Fruit fly (Drosophila melanogaster): ENCODE results near the gene PIG-P.
A peak's percentile ranks its signal among the peaks of the same experiment; 100 is the strongest.

Gene PIG-P

dm6 chr3R:26052150-26052908 is 5.7 kb downstream of the PIG-P start, which contains the start of the genes Exo84 and Vps2 (continued):
- TF ChIP-seq abd-A (tag; optimal IDR thresholded peaks at IDR 0.05) (no peak), Pdp1 (GFP tag; optimal IDR thresholded peaks at IDR 0.05) (peak in 1 of 2 experiments; percentile 68), CG9215 (GFP tag; IDR thresholded peaks at IDR 0.05) (peak; percentile 67), fu2 (GFP tag; optimal IDR thresholded peaks at IDR 0.05) (peak; percentile 14), Drgx (GFP tag; IDR thresholded peaks at IDR 0.05) (no peak), vvl (GFP tag; IDR thresholded peaks at IDR 0.05) (peak; percentile 13; the same call in 1 of the 2 replicates), CG30403 (GFP tag; optimal IDR thresholded peaks at IDR 0.05) (peak; percentile 78), H2.0 (GFP tag; IDR thresholded peaks at IDR 0.05) (0 out of 2 replicates have a peak, but pooled peaks have one; percentile 32), disco-r (GFP tag; optimal IDR thresholded peaks at IDR 0.05) (no peak), Doc2 (GFP tag; IDR thresholded peaks at IDR 0.05) (no peak), CG18599 (GFP tag; optimal IDR thresholded peaks at IDR 0.05) (no peak), slp2 (GFP tag; optimal IDR thresholded peaks at IDR 0.05) (no peak), CG3407 (GFP tag; optimal IDR thresholded peaks at IDR 0.05) (no peak), emc (GFP tag; optimal IDR thresholded peaks at IDR 0.05) (no peak), kah (GFP tag; optimal IDR thresholded peaks at IDR 0.05) (peak; percentile 87), insv (GFP tag; optimal IDR thresholded peaks at IDR 0.05) (peak; percentile 30 to 93), twi (tag; optimal IDR thresholded peaks at IDR 0.05) (peak; percentile 43), CG11695 (GFP tag; IDR thresholded peaks at IDR 0.05) (no peak), prd (optimal IDR thresholded peaks at IDR 0.05) (no peak), prd (GFP tag; IDR thresholded peaks at IDR 0.05) (peak; percentile 68; the same call in 1 of the 3 replicates), sd (tag; optimal IDR thresholded peaks at IDR 0.05) (peak; percentile 58), NFAT (GFP tag; IDR thresholded peaks at IDR 0.05) (peak; percentile 26; the same call in 1 of the 2 replicates), CG3847 (GFP tag; IDR thresholded peaks at IDR 0.05) (peak; percentile 53; the same call in 1 of the 2 replicates), Neu2 (GFP tag; optimal IDR thresholded peaks at IDR 0.05; ENCODE audit: borderline replicate concordance) (no peak), CG32767 (GFP tag; IDR thresholded peaks at IDR 0.05) (no peak), Ets65A (GFP tag) (peak; percentile 89), D19B (GFP tag; optimal IDR thresholded peaks at IDR 0.05) (peak; percentile 20), odd (GFP tag; optimal IDR thresholded peaks at IDR 0.05) (no peak), cato (GFP tag; optimal IDR thresholded peaks at IDR 0.05; ENCODE audit: borderline replicate concordance) (peak; percentile 45), Atf-2 (GFP tag; optimal IDR thresholded peaks at IDR 0.05) (peak; percentile 14), zen2 (GFP tag; IDR thresholded peaks at IDR 0.05; ENCODE audit: partially characterized antibody) (no peak), Poxn (GFP tag; IDR thresholded peaks at IDR 0.05) (no peak), CG7963 (GFP tag; IDR thresholded peaks at IDR 0.05; ENCODE audit: partially characterized antibody) (no peak), CG17829 (tag; optimal IDR thresholded peaks at IDR 0.05) (peak; percentile 32), Sox100B (GFP tag; optimal IDR thresholded peaks at IDR 0.05) (no peak), sim (GFP tag; IDR thresholded peaks at IDR 0.05) (no peak), C15 (GFP tag; IDR thresholded peaks at IDR 0.05) (no peak), so (GFP tag; IDR thresholded peaks at IDR 0.05) (no peak), zf30C (GFP tag; optimal IDR thresholded peaks at IDR 0.05) (no peak), chif (GFP tag; optimal IDR thresholded peaks at IDR 0.05) (peak; percentile 9), exex (tag; optimal IDR thresholded peaks at IDR 0.05) (no peak), CG13296 (GFP tag; optimal IDR thresholded peaks at IDR 0.05) (no peak), jumu (GFP tag; optimal IDR thresholded peaks at IDR 0.05) (peak; percentile 46), Hr51 (GFP tag; optimal IDR thresholded peaks at IDR 0.05) (no peak), pb (GFP tag; optimal IDR thresholded peaks at IDR 0.05) (no peak), amos (GFP tag; IDR thresholded peaks at IDR 0.05; ENCODE audit: partially characterized antibody) (0 out of 2 replicates have a peak, but pooled peaks have one; percentile 32), Dll (GFP tag; IDR thresholded peaks at IDR 0.05; ENCODE audit: partially characterized antibody) (no peak), croc (GFP tag; conservative IDR thresholded peaks at IDR 0.05) (no peak; the same call in 2 of the 3 replicates), gt (GFP tag; IDR thresholded peaks at IDR 0.05) (no peak)

Measured in whole organism, embryonic.